Fruit fly (Drosophila melanogaster) whole organism, embryonic: ENCODE data around the gene geko.

Experiments
- Abd-B ChIP-seq: fragments of 200-800 bp; sonication (Bioruptor generic); optimal IDR thresholded peaks from 2 replicates; lab custom pipeline; 2018; ENCODE audit warnings: missing biosample characterization, mild to moderate bottlenecking, missing genetic modification characterization, moderate library complexity
- Atf3 ChIP-seq: fragments of 200-800 bp; sonication (Bioruptor generic); optimal IDR thresholded peaks from 3 replicates; lab custom pipeline; 2016; ENCODE audit warnings: missing biosample characterization, missing genetic modification characterization
- BEAF-32 ChIP-seq: fragments of 200-800 bp; sonication (Bioruptor generic); optimal IDR thresholded peaks from 3 replicates; lab custom pipeline; 2017; ENCODE audit warnings: missing biosample characterization, missing genetic modification characterization, mild to moderate bottlenecking, moderate library complexity, missing genetic modification reagents
- Bteb2 ChIP-seq: fragments of 200-800 bp; sonication (Bioruptor generic); optimal IDR thresholded peaks from 2 replicates; lab custom pipeline; 2016; ENCODE audit warnings: missing biosample characterization, missing genetic modification characterization
- CG10654 ChIP-seq: fragments of 200-800 bp; sonication (Bioruptor generic); optimal IDR thresholded peaks from 2 replicates; lab custom pipeline; 2016; ENCODE audit warnings: missing biosample characterization, missing genetic modification characterization
- CG11504 ChIP-seq: fragments of 200-800 bp; sonication (Bioruptor generic); optimal IDR thresholded peaks from 3 replicates; lab custom pipeline; 2019; ENCODE audit warnings: missing biosample characterization, mild to moderate bottlenecking, missing genetic modification characterization, moderate library complexity
- CG11696 ChIP-seq: fragments of 200-800 bp; sonication (Bioruptor generic); IDR thresholded peaks from 2 replicates; pipeline ENCODE4 v1.3.6; 2022; ENCODE audit warnings: missing biosample characterization, missing genetic modification characterization
- CG12219 ChIP-seq: fragments of 200-800 bp; sonication (Bioruptor generic); optimal IDR thresholded peaks from 3 replicates; lab custom pipeline; 2018; ENCODE audit warnings: missing biosample characterization, mild to moderate bottlenecking, missing genetic modification characterization
- CG12236 ChIP-seq: fragments of 200-800 bp; sonication (Bioruptor generic); optimal IDR thresholded peaks from 2 replicates; lab custom pipeline; 2016; ENCODE audit warnings: missing biosample characterization, missing genetic modification characterization
- CG13775 ChIP-seq: fragments of 200-800 bp; sonication (Bioruptor generic); optimal IDR thresholded peaks from 3 replicates; lab custom pipeline; 2017; ENCODE audit warnings: missing biosample characterization, mild to moderate bottlenecking, missing genetic modification characterization
- CG16815 ChIP-seq: fragments of 200-800 bp; sonication (Bioruptor generic); optimal IDR thresholded peaks from 3 replicates; lab custom pipeline; 2017; ENCODE audit warnings: missing biosample characterization, mild to moderate bottlenecking, missing genetic modification characterization
- CG17328 ChIP-seq: fragments of 200-800 bp; sonication (Bioruptor generic); IDR thresholded peaks from 2 replicates; pipeline ENCODE4 v1.3.6; 2022; ENCODE audit warnings: missing biosample characterization, missing genetic modification characterization
- CG17568 ChIP-seq: fragments of 200-800 bp; sonication (Bioruptor generic); optimal IDR thresholded peaks from 2 replicates; lab custom pipeline; 2018; ENCODE audit warnings: missing biosample characterization, mild to moderate bottlenecking, missing genetic modification characterization, moderate library complexity
- CG2116 ChIP-seq: fragments of 200-800 bp; sonication (Bioruptor generic); optimal IDR thresholded peaks from 3 replicates; lab custom pipeline; 2018; ENCODE audit warnings: missing biosample characterization, mild to moderate bottlenecking, missing genetic modification characterization
- CG2678 ChIP-seq: fragments of 200-800 bp; sonication (Bioruptor generic); optimal IDR thresholded peaks from 3 replicates; lab custom pipeline; 2019; ENCODE audit warnings: missing biosample characterization, mild to moderate bottlenecking, missing genetic modification characterization, moderate library complexity
- CG32532 ChIP-seq: fragments of 200-800 bp; sonication (Bioruptor generic); IDR thresholded peaks from 2 replicates; pipeline ENCODE4 v1.3.6; 2022; ENCODE audit warnings: missing biosample characterization, missing genetic modification characterization
- CG34224 ChIP-seq: fragments of 200-800 bp; sonication (Bioruptor generic); IDR thresholded peaks from 3 replicates; pipeline ENCODE4 v1.3.6; 2022; ENCODE audit warnings: missing biosample characterization, missing genetic modification characterization; ENCODE audit not compliant: partially characterized antibody
- CG3847 ChIP-seq: fragments of 200-800 bp; sonication (Bioruptor generic); IDR thresholded peaks from 2 replicates; pipeline ENCODE4 v1.3.6; 2022; ENCODE audit warnings: missing biosample characterization, missing genetic modification characterization
- CG4617 ChIP-seq: fragments of 200-800 bp; sonication (Bioruptor generic); optimal IDR thresholded peaks from 3 replicates; lab custom pipeline; 2016; ENCODE audit warnings: missing biosample characterization, missing genetic modification characterization, borderline replicate concordance
- CG7556 ChIP-seq: fragments of 200-800 bp; sonication (Bioruptor generic); optimal IDR thresholded peaks from 2 replicates; lab custom pipeline; 2017; ENCODE audit warnings: missing biosample characterization, mild to moderate bottlenecking, missing genetic modification characterization
- CG8765 ChIP-seq: fragments of 200-800 bp; sonication (Bioruptor generic); IDR thresholded peaks from 2 replicates; pipeline ENCODE4 v1.3.6; 2022; ENCODE audit warnings: missing biosample characterization, missing genetic modification characterization
- Chrac-16 ChIP-seq: fragments of 200-800 bp; sonication (Bioruptor generic); optimal IDR thresholded peaks from 3 replicates; lab custom pipeline; 2016; ENCODE audit warnings: missing biosample characterization, missing genetic modification characterization
- D ChIP-seq, 2 experiments: fragments of 200-800 bp in 1 of 2; fragments of >200 bp in 1 of 2; sonication (Bioruptor generic) in 1 of 2; optimal IDR thresholded peaks; 2 replicates in 1 of 2; 3 replicates in 1 of 2; lab custom pipeline; 2017; ENCODE audit warnings: mild to moderate bottlenecking in 1 of 2, missing biosample characterization in 1 of 2, missing genetic modification characterization in 1 of 2, missing genetic modification reagents in 1 of 2
- Fer2 ChIP-seq: fragments of 200-800 bp; sonication (Bioruptor generic); optimal IDR thresholded peaks from 2 replicates; lab custom pipeline; 2018; ENCODE audit warnings: missing biosample characterization, mild to moderate bottlenecking, missing genetic modification characterization, moderate library complexity
- Fer3 ChIP-seq: fragments of 200-800 bp; sonication (Bioruptor generic); optimal IDR thresholded peaks from 2 replicates; lab custom pipeline; 2018; ENCODE audit warnings: missing biosample characterization, mild to moderate bottlenecking, missing genetic modification characterization, moderate library complexity
- Hand ChIP-seq: fragments of 200-800 bp; sonication (Bioruptor generic); optimal IDR thresholded peaks from 2 replicates; lab custom pipeline; 2017; ENCODE audit warnings: mild to moderate bottlenecking, missing biosample characterization, missing genetic modification reagents, missing genetic modification characterization
- Ravus ChIP-seq: fragments of 200-800 bp; sonication (Bioruptor generic); IDR thresholded peaks from 2 replicates; pipeline ENCODE4 v1.3.6; 2022; ENCODE audit warnings: missing biosample characterization, missing genetic modification characterization
- Spps ChIP-seq: fragments of 200-800 bp; sonication (Bioruptor generic); optimal IDR thresholded peaks from 2 replicates; lab custom pipeline; 2018; ENCODE audit warnings: missing biosample characterization, mild to moderate bottlenecking, missing genetic modification characterization
- Vsx1 ChIP-seq: fragments of 200-800 bp; sonication (Bioruptor generic); optimal IDR thresholded peaks from 2 replicates; lab custom pipeline; 2017; ENCODE audit warnings: missing biosample characterization, mild to moderate bottlenecking, missing genetic modification characterization, missing genetic modification reagents
- ab ChIP-seq: fragments of 200-800 bp; sonication (Bioruptor generic); optimal IDR thresholded peaks from 2 replicates; lab custom pipeline; 2016; ENCODE audit warnings: missing biosample characterization, missing genetic modification characterization
- ac ChIP-seq: fragments of 200-800 bp; sonication (Bioruptor generic); optimal IDR thresholded peaks from 3 replicates; lab custom pipeline; 2017; ENCODE audit warnings: missing biosample characterization, mild to moderate bottlenecking, missing genetic modification characterization
- ara ChIP-seq: fragments of 200-800 bp; sonication (Bioruptor generic); IDR thresholded peaks from 2 replicates; pipeline ENCODE4 v1.3.6; 2022; ENCODE audit warnings: missing biosample characterization, missing genetic modification characterization
- bsh ChIP-seq, 2 experiments: fragments of 200-800 bp; sonication (Bioruptor generic); optimal IDR thresholded peaks; 2 replicates each; lab custom pipeline; 2017 to 2018; ENCODE audit warnings: mild to moderate bottlenecking in 2 of 2, missing biosample characterization in 2 of 2, missing genetic modification characterization in 2 of 2, moderate library complexity in 1 of 2
- cg ChIP-seq: fragments of 200-800 bp; sonication (Bioruptor generic); optimal IDR thresholded peaks from 3 replicates; lab custom pipeline; 2019; ENCODE audit warnings: missing biosample characterization, mild to moderate bottlenecking, missing genetic modification characterization, moderate library complexity
- dimm ChIP-seq: fragments of 200-800 bp; sonication (Bioruptor generic); IDR thresholded peaks from 2 replicates; pipeline ENCODE4 v1.3.6; 2022; ENCODE audit warnings: missing biosample characterization, missing genetic modification characterization
- esg ChIP-seq: fragments of 200-800 bp; sonication (Bioruptor generic); conservative IDR thresholded peaks from 2 replicates; pipeline ENCODE4 v1.3.6; 2022; ENCODE audit warnings: missing biosample characterization, missing genetic modification characterization
- fd96Cb ChIP-seq: fragments of 200-800 bp; sonication (Bioruptor generic); optimal IDR thresholded peaks from 2 replicates; lab custom pipeline; 2018; ENCODE audit warnings: missing biosample characterization, mild to moderate bottlenecking, missing genetic modification characterization, moderate library complexity
- gfzf ChIP-seq: fragments of 200-800 bp; sonication (Bioruptor generic); optimal IDR thresholded peaks from 2 replicates; lab custom pipeline; 2016; ENCODE audit warnings: missing biosample characterization, mild to moderate bottlenecking, missing genetic modification characterization, moderate library complexity
- hkb ChIP-seq, 2 experiments: fragments of 200-800 bp in 1 of 2; fragments of >200 bp in 1 of 2; sonication (Bioruptor generic) in 1 of 2; IDR thresholded peaks in 1 of 2; optimal IDR thresholded peaks in 1 of 2; 2 replicates each; pipeline versions ENCODE4 v1.3.6 to Lab custom; 2017 to 2022; ENCODE audit warnings: missing biosample characterization in 1 of 2, missing genetic modification characterization in 1 of 2
- jing ChIP-seq: fragments of 200-800 bp; sonication (Bioruptor generic); optimal IDR thresholded peaks from 2 replicates; lab custom pipeline; 2018; ENCODE audit warnings: missing biosample characterization, mild to moderate bottlenecking, missing genetic modification characterization
- lmd ChIP-seq: fragments of 200-800 bp; sonication (Bioruptor generic); IDR thresholded peaks from 2 replicates; pipeline ENCODE4 v1.3.6; 2022; ENCODE audit warnings: missing biosample characterization, missing genetic modification characterization
- oc ChIP-seq: fragments of 200-800 bp; sonication (Bioruptor generic); optimal IDR thresholded peaks from 2 replicates; lab custom pipeline; 2018; ENCODE audit warnings: missing biosample characterization, mild to moderate bottlenecking, missing genetic modification characterization, moderate library complexity
- onecut ChIP-seq: fragments of 200-800 bp; sonication (Bioruptor generic); IDR thresholded peaks from 2 replicates; pipeline ENCODE4 v1.3.6; 2022; ENCODE audit warnings: missing biosample characterization, missing genetic modification characterization
- phol ChIP-seq: fragments of 200-800 bp; sonication (Bioruptor generic); optimal IDR thresholded peaks from 3 replicates; lab custom pipeline; 2018; ENCODE audit warnings: missing biosample characterization, mild to moderate bottlenecking, missing genetic modification characterization, moderate library complexity
- ro ChIP-seq: fragments of 200-800 bp; sonication (Bioruptor generic); IDR thresholded peaks from 2 replicates; pipeline ENCODE4 v1.3.6; 2022; ENCODE audit warnings: missing biosample characterization, missing genetic modification characterization
- sim ChIP-seq: fragments of 200-800 bp; sonication (Bioruptor generic); IDR thresholded peaks from 2 replicates; pipeline ENCODE4 v1.3.6; 2022; ENCODE audit warnings: missing biosample characterization, missing genetic modification characterization
- trem ChIP-seq: fragments of 200-800 bp; optimal IDR thresholded peaks from 3 replicates; lab custom pipeline; 2019; ENCODE audit warnings: missing biosample characterization, mild to moderate bottlenecking, missing genetic modification characterization, moderate library complexity

geko gene

dm6 chr3L:18192858-18193478, 53.8 kb downstream of the geko start (continued):
- peak; percentile 62 for TF ChIP-seq oc (tag; lab: Kevin White, UChicago)
- TF ChIP-seq onecut (GFP tag; lab: Robert Waterston, UW), result peak; percentile 50
- peak; percentile 19; the same call in 1 of the 2 replicates for TF ChIP-seq dimm (GFP tag; lab: Robert Waterston, UW)
- peak; percentile 78 for TF ChIP-seq CG16815 (GFP tag; lab: Kevin White, UChicago)
- TF ChIP-seq Atf3, result no peak
- TF ChIP-seq jing (GFP tag; lab: Kevin White, UChicago), result peak; percentile 30
- peak; percentile 43 to 88 for TF ChIP-seq bsh (GFP tag; optimal IDR thresholded peaks at IDR 0.05; lab: Kevin White, UChicago)
- TF ChIP-seq ab (GFP tag; lab: Kevin White, UChicago), result no peak
- peak; percentile 86 for TF ChIP-seq CG11504 (tag; lab: Kevin White, UChicago)
- peak; percentile 70 for TF ChIP-seq Chrac-16 (GFP tag; lab: Kevin White, UChicago)
- TF ChIP-seq cg (GFP tag; lab: Kevin White, UChicago), result no peak
- TF ChIP-seq CG17568 (GFP tag; lab: Kevin White, UChicago), result peak; percentile 23
- TF ChIP-seq hkb (optimal IDR thresholded peaks at IDR 0.05; lab: Kevin White, UChicago), result no peak
- TF ChIP-seq hkb (GFP tag; IDR thresholded peaks at IDR 0.05; lab: Robert Waterston, UW), result peak; percentile 72
- peak; percentile 60; the same call in 1 of the 2 replicates for TF ChIP-seq CG32532 (GFP tag; lab: Robert Waterston, UW)
- TF ChIP-seq CG13775 (GFP tag; lab: Kevin White, UChicago), result peak; percentile 84
- TF ChIP-seq Ravus (GFP tag; lab: Robert Waterston, UW), result peak; percentile 13; the same call in 1 of the 2 replicates
- peak; percentile 23 for TF ChIP-seq Fer2 (tag; lab: Kevin White, UChicago)
- TF ChIP-seq trem, result peak; percentile 88
- TF ChIP-seq sim (GFP tag; lab: Robert Waterston, UW), result peak; percentile 44; the same call in 1 of the 2 replicates
- TF ChIP-seq CG11696 (GFP tag; lab: Robert Waterston, UW), result 0 out of 2 replicates have a peak, but pooled peaks have one; percentile 31
- TF ChIP-seq D (optimal IDR thresholded peaks at IDR 0.05; lab: Kevin White, UChicago), result no peak
- peak; percentile 83 for TF ChIP-seq D (GFP tag; optimal IDR thresholded peaks at IDR 0.05; lab: Kevin White, UChicago)
- TF ChIP-seq CG4617 (GFP tag; lab: Kevin White, UChicago), result peak; percentile 19
- peak; percentile 43; the same call in 1 of the 2 replicates for TF ChIP-seq CG8765 (GFP tag; lab: Robert Waterston, UW)
- peak; percentile 83 for TF ChIP-seq fd96Cb
- peak; percentile 36 for TF ChIP-seq CG12219 (GFP tag; lab: Kevin White, UChicago)
- peak; percentile 84 for TF ChIP-seq Abd-B
- peak; percentile 40 for TF ChIP-seq CG2116
- peak; percentile 54 for TF ChIP-seq esg (GFP tag; lab: Robert Waterston, UW)
- no peak for TF ChIP-seq BEAF-32 (GFP tag; lab: Kevin White, UChicago)
- peak; percentile 21 for TF ChIP-seq Hand (GFP tag; lab: Kevin White, UChicago)
- peak; percentile 54 for TF ChIP-seq ac (GFP tag; lab: Kevin White, UChicago)
- peak; percentile 50 for TF ChIP-seq ara
- TF ChIP-seq CG2678 (tag; lab: Kevin White, UChicago), result peak; percentile 89
- no peak for TF ChIP-seq ro
- peak; percentile 65 for TF ChIP-seq CG10654 (GFP tag; lab: Kevin White, UChicago)
- peak; percentile 92 for TF ChIP-seq phol (tag; lab: Kevin White, UChicago)
- no peak for TF ChIP-seq gfzf (GFP tag; lab: Kevin White, UChicago)
- peak; percentile 76 for TF ChIP-seq CG17328 (GFP tag; lab: Robert Waterston, UW)
- peak; percentile 74 for TF ChIP-seq Fer3 (tag; lab: Kevin White, UChicago)
- no peak for TF ChIP-seq Bteb2 (GFP tag; lab: Kevin White, UChicago)
- TF ChIP-seq Vsx1 (GFP tag; lab: Kevin White, UChicago), result peak; percentile 30
- TF ChIP-seq CG3847 (GFP tag; lab: Robert Waterston, UW), result no peak; the same call in 1 of the 2 replicates
- peak; percentile 87 for TF ChIP-seq CG7556 (GFP tag; lab: Kevin White, UChicago)
- peak; percentile 89 for TF ChIP-seq Spps (tag; lab: Kevin White, UChicago)
- no peak for TF ChIP-seq CG12236 (GFP tag; lab: Kevin White, UChicago)
- peak; percentile 75 for TF ChIP-seq lmd (GFP tag; lab: Robert Waterston, UW)
- TF ChIP-seq CG34224 (GFP tag; lab: Robert Waterston, UW), result no peak
